Fruit fly (Drosophila melanogaster) Kc167 (cell line): ENCODE data around the gene kz.

Source experiments
- h ChIP-seq: fragments of >200 bp; optimal IDR thresholded peaks from 3 replicates; lab custom pipeline; 2018; ENCODE audit warnings: missing external identifiers
- psq ChIP-seq: fragments of >200 bp; optimal IDR thresholded peaks from 2 replicates; lab custom pipeline; 2017; ENCODE audit warnings: missing external identifiers
- ttk ChIP-seq: sonication (Bioruptor generic); optimal IDR thresholded peaks from 2 replicates; lab custom pipeline; 2017; ENCODE audit warnings: missing external identifiers

- TF ChIP-seq ttk (lab: Kevin White, UChicago) (no peak), h (lab: Kevin White, UChicago) (no peak), psq (lab: Kevin White, UChicago) (no peak)
Measured at dm6 chrX:2221598-2221997, 20.2 kb downstream of the kz start.
